Worm (Caenorhabditis elegans) whole organism, late embryonic: ENCODE measurements around the gene C07D8.6.

ENCODE experiments used
- C08G9.2 ChIP-seq: sonication (generic microtip); optimal IDR thresholded peaks from 2 replicates; lab custom pipeline; 2016; ENCODE audit warnings: mild to moderate bottlenecking, missing genetic modification characterization, moderate library complexity, missing compliant biosample characterization
- K09A11.1 ChIP-seq: sonication (generic microtip); optimal IDR thresholded peaks from 2 replicates; lab custom pipeline; 2017; ENCODE audit warnings: antibody characterized with exemption, mild to moderate bottlenecking, missing genetic modification characterization, missing compliant biosample characterization; ENCODE audit not compliant: insufficient read depth
- T23F11.4 ChIP-seq: fragments of 200-800 bp; sonication (Bioruptor generic); optimal IDR thresholded peaks from 2 replicates; lab custom pipeline; 2018; ENCODE audit warnings: mild to moderate bottlenecking, missing genetic modification characterization, missing compliant biosample characterization
- ama-1 ChIP-seq: fragments of 150-350 bp; optimal IDR thresholded peaks from 2 replicates; lab custom pipeline; 2014
- ceh-18 ChIP-seq: sonication (generic microtip); optimal IDR thresholded peaks from 2 replicates; lab custom pipeline; 2016; ENCODE audit warnings: missing genetic modification characterization, missing compliant biosample characterization
- ceh-24 ChIP-seq: sonication (generic microtip); optimal IDR thresholded peaks from 2 replicates; lab custom pipeline; 2016; ENCODE audit warnings: mild to moderate bottlenecking, missing genetic modification characterization, missing compliant biosample characterization
- ceh-30 ChIP-seq: fragments of 150-350 bp; optimal IDR thresholded peaks from 2 replicates; lab custom pipeline; 2014; ENCODE audit warnings: missing biosample characterization, missing genetic modification characterization
- ceh-31 ChIP-seq: sonication (generic microtip); optimal IDR thresholded peaks from 2 replicates; lab custom pipeline; 2016; ENCODE audit warnings: missing genetic modification characterization, missing compliant biosample characterization
- ceh-34 ChIP-seq: sonication (generic microtip); optimal IDR thresholded peaks from 2 replicates; lab custom pipeline; 2016; ENCODE audit warnings: mild to moderate bottlenecking, missing genetic modification characterization, missing compliant biosample characterization
- ceh-48 ChIP-seq: sonication (generic microtip); optimal IDR thresholded peaks from 2 replicates; lab custom pipeline; 2016; ENCODE audit warnings: missing genetic modification characterization, inconsistent platforms, missing compliant biosample characterization
- ceh-6 ChIP-seq: fragments of 200-800 bp; sonication (Bioruptor generic); optimal IDR thresholded peaks from 2 replicates; lab custom pipeline; 2018; ENCODE audit warnings: mild to moderate bottlenecking, missing genetic modification characterization, missing compliant biosample characterization
- ceh-9 ChIP-seq: sonication (generic microtip); optimal IDR thresholded peaks from 2 replicates; lab custom pipeline; 2016; ENCODE audit warnings: mild to moderate bottlenecking, missing genetic modification characterization, inconsistent platforms, missing compliant biosample characterization
- dve-1 ChIP-seq: sonication (generic microtip); optimal IDR thresholded peaks from 2 replicates; lab custom pipeline; 2017; ENCODE audit warnings: antibody characterized with exemption, mild to moderate bottlenecking, missing genetic modification characterization, missing compliant biosample characterization
- elt-2 ChIP-seq: sonication (generic microtip); optimal IDR thresholded peaks from 2 replicates; lab custom pipeline; 2016; ENCODE audit warnings: missing genetic modification reagents, missing genetic modification characterization, missing compliant biosample characterization
- elt-4 ChIP-seq: sonication (generic microtip); optimal IDR thresholded peaks from 2 replicates; lab custom pipeline; 2016; ENCODE audit warnings: missing genetic modification characterization, missing compliant biosample characterization
- hlh-13 ChIP-seq: fragments of 200-800 bp; sonication (Bioruptor generic); optimal IDR thresholded peaks from 2 replicates; lab custom pipeline; 2018; ENCODE audit warnings: mild to moderate bottlenecking, missing genetic modification characterization, missing compliant biosample characterization
- hlh-15 ChIP-seq: sonication (generic microtip); optimal IDR thresholded peaks from 2 replicates; lab custom pipeline; 2016; ENCODE audit warnings: missing genetic modification characterization, missing compliant biosample characterization
- hlh-30 ChIP-seq: sonication (generic microtip); optimal IDR thresholded peaks from 2 replicates; lab custom pipeline; 2017; ENCODE audit warnings: antibody characterized with exemption, missing genetic modification characterization, missing compliant biosample characterization; ENCODE audit not compliant: insufficient read depth
- hlh-6 ChIP-seq: sonication (generic microtip); optimal IDR thresholded peaks from 2 replicates; lab custom pipeline; 2016; ENCODE audit warnings: missing genotype, missing genetic modification characterization, missing compliant biosample characterization
- hlh-8 ChIP-seq: sonication (generic microtip); optimal IDR thresholded peaks from 2 replicates; lab custom pipeline; 2016; ENCODE audit warnings: missing genotype, missing genetic modification characterization, missing compliant biosample characterization
- madf-2 ChIP-seq: sonication (generic microtip); optimal IDR thresholded peaks from 2 replicates; lab custom pipeline; 2017; ENCODE audit warnings: missing genetic modification characterization, missing compliant biosample characterization
- nhr-11 ChIP-seq: fragments of 150-350 bp; optimal IDR thresholded peaks from 2 replicates; lab custom pipeline; 2014; ENCODE audit warnings: missing biosample characterization, missing genetic modification characterization
- pag-3 ChIP-seq: sonication (generic microtip); optimal IDR thresholded peaks from 2 replicates; lab custom pipeline; 2016; ENCODE audit warnings: missing compliant biosample characterization, missing genetic modification characterization, borderline replicate concordance
- pax-1 ChIP-seq: fragments of 150-350 bp; optimal IDR thresholded peaks from 2 replicates; lab custom pipeline; 2014; ENCODE audit warnings: missing biosample characterization, missing genetic modification characterization
- pqm-1 ChIP-seq: sonication (generic microtip); optimal IDR thresholded peaks from 2 replicates; lab custom pipeline; 2016; ENCODE audit warnings: missing genetic modification characterization, missing compliant biosample characterization
- pros-1 ChIP-seq: fragments of 150-350 bp; optimal IDR thresholded peaks from 2 replicates; lab custom pipeline; 2014; ENCODE audit warnings: missing biosample characterization, missing genetic modification reagents, missing genetic modification characterization
- ref-2 ChIP-seq: sonication (generic microtip); optimal IDR thresholded peaks from 2 replicates; lab custom pipeline; 2016; ENCODE audit warnings: missing genetic modification characterization, missing compliant biosample characterization
- rnt-1 ChIP-seq: sonication (generic microtip); optimal IDR thresholded peaks from 2 replicates; lab custom pipeline; 2016; ENCODE audit warnings: missing genetic modification characterization, missing compliant biosample characterization
- tbx-2 ChIP-seq: sonication (generic microtip); optimal IDR thresholded peaks from 2 replicates; lab custom pipeline; 2016; ENCODE audit warnings: missing genetic modification characterization, missing compliant biosample characterization
- ttx-3 ChIP-seq: sonication (generic microtip); optimal IDR thresholded peaks from 2 replicates; lab custom pipeline; 2016; ENCODE audit warnings: missing genetic modification reagents, missing genetic modification characterization, missing compliant biosample characterization
- unc-42 ChIP-seq: sonication (generic microtip); optimal IDR thresholded peaks from 2 replicates; lab custom pipeline; 2016; ENCODE audit warnings: missing genotype, missing genetic modification characterization, missing compliant biosample characterization
- zip-5 ChIP-seq: sonication (generic microtip); optimal IDR thresholded peaks from 2 replicates; lab custom pipeline; 2016; ENCODE audit warnings: missing genetic modification characterization, missing compliant biosample characterization
- ztf-16 ChIP-seq: sonication (generic microtip); optimal IDR thresholded peaks from 2 replicates; lab custom pipeline; 2017; ENCODE audit warnings: missing genetic modification characterization, missing compliant biosample characterization

The C07D8.6 gene

DNA sequence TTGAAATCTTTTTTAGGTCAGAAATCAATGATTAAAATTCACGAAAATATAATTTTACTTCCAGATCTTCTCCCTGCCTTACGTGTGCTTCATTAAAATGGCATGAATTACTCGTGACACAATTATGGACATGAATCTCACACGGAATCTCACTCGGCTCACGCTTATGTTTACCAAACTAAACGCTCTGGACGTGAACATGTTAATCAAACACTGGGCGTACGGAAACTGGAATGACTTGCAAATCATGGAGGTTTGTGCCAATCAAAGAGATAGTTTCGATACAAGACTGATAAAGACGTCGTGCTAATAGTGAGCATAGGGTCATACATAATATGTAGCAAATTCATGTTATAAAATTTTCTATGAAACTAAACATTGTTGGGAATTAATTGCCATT lies 26.7 kb upstream of the C07D8.6 start:
- TF ChIP-seq ceh-18 (tag; lab: Kevin White, UChicago): no peak
- TF ChIP-seq ceh-9: no peak
- no peak for TF ChIP-seq ceh-31 (tag; lab: Kevin White, UChicago)
- TF ChIP-seq K09A11.1 (tag; lab: Kevin White, UChicago): no peak
- no peak for TF ChIP-seq ref-2 (tag; lab: Kevin White, UChicago)
- no peak for TF ChIP-seq ceh-30 (tag; lab: Kevin White, UChicago)
- no peak for TF ChIP-seq ttx-3 (tag; lab: Kevin White, UChicago)
- TF ChIP-seq dve-1 (tag; lab: Kevin White, UChicago): no peak
- no peak for TF ChIP-seq hlh-13 (GFP tag; lab: Kevin White, UChicago)

- no peak for TF ChIP-seq madf-2
- TF ChIP-seq ref-2 (tag; lab: Kevin White, UChicago): no peak
- no peak for TF ChIP-seq unc-42 (tag; lab: Kevin White, UChicago)
- TF ChIP-seq elt-2 (tag; lab: Kevin White, UChicago): peak; percentile 10
- no peak for TF ChIP-seq ceh-31 (tag; lab: Kevin White, UChicago)
- no peak for TF ChIP-seq zip-5 (tag; lab: Kevin White, UChicago)
- no peak for TF ChIP-seq hlh-8 (tag; lab: Kevin White, UChicago)
Measured at ce11 chrX:7315329-7315728, 26.0 kb upstream of the C07D8.6 start, which contains the start of gene spp-3. Gene spp-3 (minus strand): TSS chrX:7315353.

DNA sequence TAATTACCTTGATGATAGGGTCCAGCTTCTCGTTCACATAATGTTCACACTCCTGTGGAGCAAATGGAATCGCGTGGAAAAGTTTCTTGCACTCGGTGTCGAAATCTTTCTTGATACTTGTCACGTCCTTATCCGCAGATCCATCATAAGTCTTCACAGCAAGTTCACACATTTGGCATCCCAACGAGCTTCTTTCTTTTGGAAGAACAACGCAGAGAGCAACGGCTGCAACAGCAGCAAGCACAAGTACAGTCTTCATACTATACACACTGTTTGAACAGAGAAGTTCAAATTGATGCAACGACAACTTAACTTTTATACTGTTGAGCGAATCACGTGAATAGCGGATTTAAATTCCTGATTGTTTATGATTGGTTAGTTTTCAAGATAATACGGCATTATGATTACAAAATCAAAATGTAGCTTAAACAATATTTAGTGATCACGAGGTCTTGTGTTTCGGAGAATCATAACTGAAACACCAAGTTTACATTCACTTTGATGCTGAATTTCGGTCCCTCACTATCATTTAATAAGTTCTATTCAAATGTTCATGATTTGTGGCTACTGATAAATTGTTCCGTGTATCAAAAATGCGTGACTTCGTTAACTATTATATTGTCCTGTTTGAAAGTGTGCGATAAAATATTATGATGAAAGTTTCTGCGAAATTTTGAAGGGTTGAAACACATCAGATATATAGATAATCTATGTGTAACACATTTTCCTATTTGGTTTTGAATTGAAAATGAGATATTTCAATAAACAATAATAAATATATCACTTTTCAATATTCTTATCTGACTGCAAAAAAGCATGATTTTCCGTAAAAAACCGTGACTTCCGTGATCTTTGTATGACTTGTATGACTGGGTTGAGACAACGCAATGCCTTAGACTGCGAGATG lies 24.6 kb upstream of the C07D8.6 start, which contains the start of the genes spp-2 and spp-6:
Gene spp-2 (minus strand): TSS at position 334 of the 907 bp plus-strand sequence.
Gene spp-6 (plus strand): TSS at position 857 of the 907 bp plus-strand sequence.
- no peak for TF ChIP-seq ama-1 (lab: Kevin White, UChicago)
- TF ChIP-seq ceh-34 (tag; lab: Kevin White, UChicago): no peak
- no peak for TF ChIP-seq rnt-1
- no peak for TF ChIP-seq ceh-6 (GFP tag; lab: Kevin White, UChicago)
- no peak for TF ChIP-seq ceh-24 (tag; lab: Kevin White, UChicago)
- no peak for TF ChIP-seq C08G9.2 (tag; lab: Kevin White, UChicago)
- no peak for TF ChIP-seq elt-4 (tag; lab: Kevin White, UChicago)
- TF ChIP-seq tbx-2 (tag; lab: Kevin White, UChicago): no peak
- TF ChIP-seq ref-2 (tag; lab: Kevin White, UChicago): no peak
- no peak for TF ChIP-seq hlh-30 (tag; lab: Kevin White, UChicago)
- TF ChIP-seq pqm-1 (tag; lab: Kevin White, UChicago): no peak
- TF ChIP-seq, all 69 proteins: peak for 0

DNA sequence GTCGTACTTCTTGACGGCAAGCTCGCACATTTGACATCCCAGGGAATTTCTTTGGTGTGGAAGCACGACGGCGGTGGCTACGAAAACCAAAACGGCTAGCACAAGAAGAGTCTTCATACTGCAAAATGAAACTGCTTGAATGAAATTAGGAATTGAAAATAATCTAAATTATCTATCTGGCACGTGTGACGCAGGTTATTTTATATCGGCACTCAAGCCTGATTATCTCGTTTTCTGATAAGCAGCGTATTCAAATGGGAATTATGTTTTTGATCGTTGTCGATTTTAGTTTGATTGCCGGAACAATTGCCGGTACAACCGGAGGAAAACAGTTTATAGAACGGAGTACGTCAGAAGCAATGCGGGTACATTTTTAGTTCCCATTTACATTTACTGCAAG lies 22.7 kb upstream of the C07D8.6 start, which contains the start of gene spp-4:
Gene spp-4 (minus strand): TSS at position 118 of the 400 bp plus-strand sequence.
- TF ChIP-seq C08G9.2 (tag; lab: Kevin White, UChicago) (no peak), hlh-6 (tag; lab: Kevin White, UChicago) (no peak), pag-3 (tag; lab: Kevin White, UChicago) (no peak), nhr-11 (tag; lab: Kevin White, UChicago) (no peak), pax-1 (tag; lab: Kevin White, UChicago) (no peak), unc-42 (tag; lab: Kevin White, UChicago) (no peak), hlh-15 (tag; lab: Kevin White, UChicago) (no peak), ztf-16 (no peak), madf-2 (no peak), pros-1 (no peak), ceh-48 (no peak), T23F11.4 (GFP tag; lab: Kevin White, UChicago) (no peak), K09A11.1 (tag; lab: Kevin White, UChicago) (no peak)
